Worm (Caenorhabditis elegans) whole organism, L2 larva: Measurements from ENCODE around the gene C08F11.13.

ENCODE experiments used
- F13H6.1 ChIP-seq: sonication (generic microtip); optimal IDR thresholded peaks from 2 replicates; lab custom pipeline; 2016; ENCODE audit warnings: missing genetic modification characterization, missing compliant biosample characterization
- R02D3.7 ChIP-seq: fragments of 150-350 bp; optimal IDR thresholded peaks from 2 replicates; lab custom pipeline; 2014; ENCODE audit warnings: missing biosample characterization, missing genetic modification characterization
- Y55F3AM.14 ChIP-seq: fragments of 200-800 bp; sonication (Bioruptor generic); optimal IDR thresholded peaks from 2 replicates; lab custom pipeline; 2018; ENCODE audit warnings: mild to moderate bottlenecking, missing genetic modification characterization, missing compliant biosample characterization
- ZK546.5 ChIP-seq: sonication (generic microtip); optimal IDR thresholded peaks from 2 replicates; lab custom pipeline; 2017; ENCODE audit warnings: missing biosample characterization, missing genetic modification characterization
- alr-1 ChIP-seq: fragments of 150-350 bp; optimal IDR thresholded peaks from 2 replicates; lab custom pipeline; 2014; ENCODE audit warnings: missing biosample characterization, missing genetic modification characterization
- aly-2 ChIP-seq: fragments of 150-350 bp; optimal IDR thresholded peaks from 2 replicates; lab custom pipeline; 2014; ENCODE audit warnings: missing biosample characterization, missing genetic modification characterization
- ceh-16 ChIP-seq: fragments of 150-350 bp; optimal IDR thresholded peaks from 2 replicates; lab custom pipeline; 2014; ENCODE audit warnings: missing biosample characterization, missing genetic modification characterization
- ceh-82 ChIP-seq: fragments of 150-350 bp; optimal IDR thresholded peaks from 2 replicates; lab custom pipeline; 2014; ENCODE audit warnings: missing biosample characterization, missing genetic modification characterization
- dmd-4 ChIP-seq: sonication (generic microtip); optimal IDR thresholded peaks from 2 replicates; lab custom pipeline; 2017; ENCODE audit warnings: missing biosample characterization, missing genetic modification characterization
- elt-1 ChIP-seq: fragments of 150-350 bp; optimal IDR thresholded peaks from 2 replicates; lab custom pipeline; 2014; ENCODE audit warnings: missing biosample characterization, missing genetic modification characterization
- mab-5 ChIP-seq: fragments of 150-350 bp; optimal IDR thresholded peaks from 2 replicates; lab custom pipeline; 2014; ENCODE audit warnings: missing biosample characterization, missing genetic modification characterization
- mbf-1 ChIP-seq: sonication (generic microtip); optimal IDR thresholded peaks from 2 replicates; lab custom pipeline; 2017; ENCODE audit warnings: missing biosample characterization, missing genetic modification characterization
- nhr-12 ChIP-seq: fragments of 150-350 bp; optimal IDR thresholded peaks from 2 replicates; lab custom pipeline; 2014; ENCODE audit warnings: missing biosample characterization, missing genetic modification characterization
- nhr-129 ChIP-seq: fragments of 150-350 bp; optimal IDR thresholded peaks from 2 replicates; lab custom pipeline; 2014; ENCODE audit warnings: missing biosample characterization, missing genetic modification characterization
- nhr-21 ChIP-seq: fragments of 150-350 bp; optimal IDR thresholded peaks from 2 replicates; lab custom pipeline; 2014; ENCODE audit warnings: missing biosample characterization, missing genetic modification characterization
- nhr-25 ChIP-seq: fragments of 150-350 bp; sonication (generic microtip); optimal IDR thresholded peaks from 3 replicates; lab custom pipeline; 2014; ENCODE audit warnings: missing biosample characterization, missing genetic modification characterization
- nhr-6 ChIP-seq: fragments of 150-350 bp; optimal IDR thresholded peaks from 2 replicates; lab custom pipeline; 2014; ENCODE audit warnings: missing biosample characterization, missing genetic modification characterization
- sem-4 ChIP-seq: fragments of 150-350 bp; optimal IDR thresholded peaks from 2 replicates; lab custom pipeline; 2014; ENCODE audit warnings: missing biosample characterization, missing genetic modification reagents, missing genetic modification characterization
- skn-1 ChIP-seq: sonication (generic microtip); optimal IDR thresholded peaks from 2 replicates; lab custom pipeline; 2017; ENCODE audit warnings: missing biosample characterization, missing genetic modification characterization
- unc-39 ChIP-seq: fragments of 150-350 bp; optimal IDR thresholded peaks from 2 replicates; lab custom pipeline; 2014; ENCODE audit warnings: missing biosample characterization, missing genetic modification characterization
- unc-55 ChIP-seq: fragments of 150-350 bp; sonication (generic microtip); optimal IDR thresholded peaks from 3 replicates; lab custom pipeline; 2014; ENCODE audit warnings: missing biosample characterization, missing genetic modification reagents, missing genetic modification characterization
- zag-1 ChIP-seq: fragments of 150-350 bp; optimal IDR thresholded peaks from 2 replicates; lab custom pipeline; 2014; ENCODE audit warnings: missing biosample characterization, missing genetic modification characterization
- ztf-1 ChIP-seq: fragments of 200-800 bp; sonication (Bioruptor generic); conservative IDR thresholded peaks from 2 replicates; pipeline ENCODE4 v1.3.6; 2022; ENCODE audit warnings: missing genetic modification characterization, missing compliant biosample characterization
- ztf-4 ChIP-seq: fragments of 150-350 bp; optimal IDR thresholded peaks from 2 replicates; lab custom pipeline; 2014; ENCODE audit warnings: missing biosample characterization, missing genetic modification characterization

C08F11.13 gene

DNA sequence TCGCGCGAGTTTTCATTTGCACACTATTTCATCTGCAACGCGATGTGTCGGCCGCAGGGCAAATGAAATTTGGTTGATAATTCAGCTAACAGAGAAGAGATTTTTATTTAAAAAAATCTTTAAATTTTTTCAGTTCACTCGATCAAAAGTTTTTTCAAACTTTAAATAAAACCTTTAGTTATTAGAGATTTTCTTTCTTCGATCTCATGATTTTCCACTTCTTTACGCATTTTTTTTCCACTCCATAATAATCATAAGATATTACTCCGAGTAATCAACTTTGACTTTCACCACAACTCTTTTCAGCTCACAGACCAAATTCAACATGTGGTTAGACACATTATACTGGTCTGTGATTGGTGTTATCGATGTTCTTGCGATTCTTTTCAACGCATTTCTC lies 35.0 kb downstream of the C08F11.13 start, which contains the start of gene srd-10:
TSS of gene srd-10 (plus strand) at position 301 of the 400 bp plus-strand sequence.
- no peak for TF ChIP-seq R02D3.7 (tag; lab: Kevin White, UChicago)
- no peak for TF ChIP-seq nhr-6 (tag; lab: Kevin White, UChicago)
- no peak for TF ChIP-seq F13H6.1
- no peak for TF ChIP-seq alr-1 (tag; lab: Kevin White, UChicago)
- TF ChIP-seq Y55F3AM.14 (GFP tag; lab: Kevin White, UChicago), result no peak
- TF ChIP-seq ceh-16 (tag; lab: Kevin White, UChicago), result no peak
- no peak for TF ChIP-seq nhr-21 (tag; lab: Kevin White, UChicago)
- TF ChIP-seq sem-4 (tag; lab: Kevin White, UChicago), result no peak
- TF ChIP-seq elt-1 (tag; lab: Kevin White, UChicago), result no peak
- TF ChIP-seq ceh-82 (tag; lab: Kevin White, UChicago), result no peak
- no peak for TF ChIP-seq skn-1 (tag; lab: Kevin White, UChicago)
- TF ChIP-seq unc-39, result no peak
- TF ChIP-seq dmd-4, result no peak
- TF ChIP-seq aly-2 (tag; lab: Kevin White, UChicago), result no peak
- TF ChIP-seq ztf-4 (tag; lab: Kevin White, UChicago), result no peak
- no peak for TF ChIP-seq nhr-25 (tag; lab: Kevin White, UChicago)

DNA sequence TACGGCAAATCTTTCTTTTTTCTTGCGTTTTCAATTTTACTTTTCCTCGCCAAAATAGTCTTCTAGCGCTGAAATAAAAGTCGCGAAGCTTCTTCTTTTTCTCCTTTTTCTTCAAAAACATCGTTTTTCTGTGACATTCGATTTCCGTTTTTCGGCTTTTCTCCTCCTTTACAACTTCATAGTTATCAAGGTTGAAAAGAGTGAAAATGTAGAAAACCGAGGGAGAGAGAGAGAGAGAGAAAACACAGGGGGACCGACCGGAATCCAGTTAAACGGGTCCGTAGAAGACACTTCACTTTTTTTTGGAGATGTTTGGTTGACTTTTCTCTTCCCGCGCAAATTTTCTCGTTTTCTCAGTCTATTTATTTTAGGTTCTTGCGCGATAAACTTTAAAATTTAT lies 45.4 kb downstream of the C08F11.13 start:
- TF ChIP-seq nhr-21 (tag; lab: Kevin White, UChicago) (no peak), ztf-4 (tag; lab: Kevin White, UChicago) (no peak), sem-4 (tag; lab: Kevin White, UChicago) (no peak), zag-1 (tag; lab: Kevin White, UChicago) (no peak), nhr-12 (tag; lab: Kevin White, UChicago) (no peak), ZK546.5 (tag; lab: Kevin White, UChicago) (no peak), mab-5 (tag; lab: Kevin White, UChicago) (no peak)
- TF ChIP-seq, all 48 proteins: peak for 0

DNA sequence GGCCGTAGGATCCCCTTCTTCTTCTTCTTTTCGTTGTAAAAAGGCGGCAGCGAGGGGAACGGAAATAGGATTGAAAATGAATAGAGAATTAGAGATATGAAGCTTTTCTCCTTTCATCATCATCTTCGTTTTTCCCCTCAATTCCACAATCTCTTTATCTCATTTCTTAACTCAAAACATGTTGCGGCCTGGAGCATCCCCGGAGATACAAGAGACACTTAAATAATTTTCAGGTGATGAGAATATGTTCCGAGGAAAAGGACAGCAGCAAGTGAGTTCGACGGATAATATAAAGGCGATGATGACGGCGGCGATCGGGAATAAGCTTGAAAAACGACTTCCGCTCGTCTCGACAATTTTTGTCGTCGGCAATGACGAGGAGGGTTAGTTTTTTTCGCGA lies 48.1 kb downstream of the C08F11.13 start, which contains the start of the genes Y45F10B.13 and qui-1:
TSS of gene Y45F10B.13 (minus strand) at position 101 of the 400 bp plus-strand sequence.
TSS of gene qui-1 (plus strand) at position 233 of the 400 bp plus-strand sequence.
- TF ChIP-seq unc-55 (GFP tag; lab: Kevin White, UChicago) (no peak), nhr-129 (tag; lab: Kevin White, UChicago) (peak; percentile 42), mbf-1 (tag; lab: Kevin White, UChicago) (no peak)

DNA sequence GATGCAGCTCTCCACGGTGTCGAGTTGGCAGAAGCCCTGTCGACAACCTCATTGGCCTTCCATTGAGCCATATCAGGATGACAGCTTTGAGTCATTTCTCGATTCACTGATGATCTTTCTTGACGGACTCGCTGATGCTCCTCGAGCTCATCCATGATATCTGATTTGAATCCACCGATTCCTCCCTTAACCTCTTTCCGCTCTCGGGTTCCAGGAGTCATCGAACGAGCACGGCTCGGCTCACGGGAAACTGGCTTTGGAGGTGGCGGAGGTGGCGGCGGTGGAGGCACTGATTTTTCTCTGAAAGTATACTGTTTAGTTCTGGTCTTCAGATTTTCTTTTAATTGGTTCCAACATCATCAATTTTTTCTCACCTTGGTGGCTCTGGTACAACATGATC lies 50.7 kb downstream of the C08F11.13 start:
- no peak for TF ChIP-seq nhr-25 (tag; lab: Kevin White, UChicago)
- TF ChIP-seq ztf-1 (GFP tag; lab: Robert Waterston, UW), result no peak
